Worm (Caenorhabditis elegans) whole organism, mixed stage, embryonic: ENCODE results near the gene srd-32.

Experiments used
- M03D4.4 ChIP-seq: sonication (generic microtip); optimal IDR thresholded peaks from 2 replicates; lab custom pipeline; 2017; ENCODE audit warnings: mild to moderate bottlenecking, missing genetic modification characterization, missing compliant biosample characterization
- bed-3 ChIP-seq: fragments of 200-800 bp; sonication (Bioruptor generic); optimal IDR thresholded peaks from 3 replicates; lab custom pipeline; 2018; ENCODE audit warnings: mild to moderate bottlenecking, missing genetic modification characterization, moderate library complexity, missing compliant biosample characterization
- blmp-1 ChIP-seq: fragments of 150-350 bp; optimal IDR thresholded peaks from 2 replicates; lab custom pipeline; 2014; ENCODE audit warnings: missing biosample characterization, missing genetic modification characterization
- ceh-39 ChIP-seq: fragments of 150-350 bp; optimal IDR thresholded peaks from 2 replicates; lab custom pipeline; 2014; ENCODE audit warnings: missing biosample characterization, missing genetic modification characterization
- ceh-43 ChIP-seq: fragments of 200-800 bp; sonication (Bioruptor generic); optimal IDR thresholded peaks from 2 replicates; lab custom pipeline; 2018; ENCODE audit warnings: mild to moderate bottlenecking, missing genetic modification characterization, moderate library complexity, missing compliant biosample characterization
- ceh-83 ChIP-seq: fragments of 200-800 bp; sonication (Bioruptor generic); optimal IDR thresholded peaks from 2 replicates; lab custom pipeline; 2018; ENCODE audit warnings: mild to moderate bottlenecking, missing genetic modification characterization, missing compliant biosample characterization
- ces-1 ChIP-seq: fragments of 150-350 bp; optimal IDR thresholded peaks from 2 replicates; lab custom pipeline; 2014; ENCODE audit warnings: missing biosample characterization, missing genetic modification reagents, missing genetic modification characterization
- cnd-1 ChIP-seq: fragments of 200-800 bp; sonication (Bioruptor generic); optimal IDR thresholded peaks from 2 replicates; lab custom pipeline; 2018; ENCODE audit warnings: mild to moderate bottlenecking, missing genetic modification characterization, missing compliant biosample characterization
- drap-1 ChIP-seq: fragments of 200-800 bp; sonication (Bioruptor generic); optimal IDR thresholded peaks from 3 replicates; lab custom pipeline; 2018; ENCODE audit warnings: mild to moderate bottlenecking, missing genetic modification characterization, missing compliant biosample characterization
- elt-1 ChIP-seq: sonication (generic microtip); optimal IDR thresholded peaks from 2 replicates; lab custom pipeline; 2017; ENCODE audit warnings: missing genetic modification characterization, mild to moderate bottlenecking, missing compliant biosample characterization, antibody characterized with exemption, moderate library complexity, borderline replicate concordance; ENCODE audit not compliant: insufficient read depth
- elt-3 ChIP-seq: fragments of 150-350 bp; optimal IDR thresholded peaks from 2 replicates; lab custom pipeline; 2014; ENCODE audit warnings: missing biosample characterization, missing genetic modification characterization
- flh-1 ChIP-seq: fragments of 200-800 bp; sonication (Bioruptor generic); optimal IDR thresholded peaks from 2 replicates; lab custom pipeline; 2018; ENCODE audit warnings: mild to moderate bottlenecking, missing genetic modification characterization, moderate library complexity, missing compliant biosample characterization
- ham-2 ChIP-seq: fragments of 200-800 bp; sonication (Bioruptor generic); optimal IDR thresholded peaks from 2 replicates; lab custom pipeline; 2018; ENCODE audit warnings: mild to moderate bottlenecking, missing genetic modification characterization, missing compliant biosample characterization
- hlh-1 ChIP-seq: fragments of 150-350 bp; optimal IDR thresholded peaks from 2 replicates; lab custom pipeline; 2014; ENCODE audit warnings: missing biosample characterization, missing genetic modification reagents, missing genetic modification characterization
- lin-13 ChIP-seq: fragments of 150-350 bp; optimal IDR thresholded peaks from 2 replicates; lab custom pipeline; 2014; ENCODE audit warnings: missing biosample characterization, missing genetic modification characterization
- lin-32 ChIP-seq: fragments of 200-800 bp; sonication (Bioruptor generic); optimal IDR thresholded peaks from 2 replicates; lab custom pipeline; 2018; ENCODE audit warnings: mild to moderate bottlenecking, missing genetic modification characterization, missing compliant biosample characterization
- mab-5 ChIP-seq: fragments of 150-350 bp; optimal IDR thresholded peaks from 2 replicates; lab custom pipeline; 2014; ENCODE audit warnings: missing biosample characterization, missing genetic modification characterization
- mep-1 ChIP-seq: fragments of 150-350 bp; optimal IDR thresholded peaks from 2 replicates; lab custom pipeline; 2017; ENCODE audit warnings: missing biosample characterization, missing genetic modification reagents, missing genetic modification characterization, inconsistent platforms
- mls-2 ChIP-seq: sonication (generic microtip); optimal IDR thresholded peaks from 2 replicates; lab custom pipeline; 2016; ENCODE audit warnings: mild to moderate bottlenecking, missing genetic modification characterization, moderate library complexity, missing compliant biosample characterization
- nhr-12 ChIP-seq: fragments of 150-350 bp; optimal IDR thresholded peaks from 2 replicates; lab custom pipeline; 2014; ENCODE audit warnings: missing biosample characterization, missing genetic modification characterization
- nhr-2 ChIP-seq: fragments of 150-350 bp; optimal IDR thresholded peaks from 2 replicates; lab custom pipeline; 2014; ENCODE audit warnings: missing biosample characterization, missing genetic modification characterization
- nhr-28 ChIP-seq: fragments of 150-350 bp; optimal IDR thresholded peaks from 2 replicates; lab custom pipeline; 2014; ENCODE audit warnings: missing biosample characterization, missing genetic modification characterization
- nhr-76 ChIP-seq: sonication (generic microtip); optimal IDR thresholded peaks from 2 replicates; lab custom pipeline; 2017; ENCODE audit warnings: missing biosample characterization, missing genetic modification characterization
- pha-4 ChIP-seq: fragments of 150-350 bp; optimal IDR thresholded peaks from 2 replicates; lab custom pipeline; 2018; ENCODE audit warnings: missing biosample characterization, missing genetic modification reagents, missing genetic modification characterization
- snpc-4 ChIP-seq: fragments of 150-350 bp; optimal IDR thresholded peaks from 2 replicates; lab custom pipeline; 2014; ENCODE audit warnings: missing biosample characterization, missing genetic modification characterization
- sptf-1 ChIP-seq: sonication (generic microtip); optimal IDR thresholded peaks from 2 replicates; lab custom pipeline; 2017; ENCODE audit warnings: mild to moderate bottlenecking, missing genetic modification characterization, moderate library complexity, missing compliant biosample characterization
- tbx-8 ChIP-seq: fragments of 200-800 bp; sonication (Bioruptor generic); optimal IDR thresholded peaks from 2 replicates; lab custom pipeline; 2018; ENCODE audit warnings: mild to moderate bottlenecking, missing genetic modification characterization, moderate library complexity, missing compliant biosample characterization
- unc-120 ChIP-seq: sonication (generic microtip); optimal IDR thresholded peaks from 2 replicates; lab custom pipeline; 2017; ENCODE audit warnings: missing genetic modification characterization, missing compliant biosample characterization; ENCODE audit not compliant: poor library complexity, severe bottlenecking
- unc-39 ChIP-seq: fragments of 150-350 bp; optimal IDR thresholded peaks from 2 replicates; lab custom pipeline; 2014; ENCODE audit warnings: missing biosample characterization, missing genetic modification characterization
- unc-62 ChIP-seq: fragments of 150-350 bp; optimal IDR thresholded peaks from 2 replicates; lab custom pipeline; 2014; ENCODE audit warnings: missing biosample characterization, missing genetic modification reagents, missing genetic modification characterization
- ztf-11 ChIP-seq: fragments of 150-350 bp; optimal IDR thresholded peaks from 2 replicates; lab custom pipeline; 2014; ENCODE audit warnings: missing biosample characterization, missing genetic modification characterization

srd-32 gene

DNA sequence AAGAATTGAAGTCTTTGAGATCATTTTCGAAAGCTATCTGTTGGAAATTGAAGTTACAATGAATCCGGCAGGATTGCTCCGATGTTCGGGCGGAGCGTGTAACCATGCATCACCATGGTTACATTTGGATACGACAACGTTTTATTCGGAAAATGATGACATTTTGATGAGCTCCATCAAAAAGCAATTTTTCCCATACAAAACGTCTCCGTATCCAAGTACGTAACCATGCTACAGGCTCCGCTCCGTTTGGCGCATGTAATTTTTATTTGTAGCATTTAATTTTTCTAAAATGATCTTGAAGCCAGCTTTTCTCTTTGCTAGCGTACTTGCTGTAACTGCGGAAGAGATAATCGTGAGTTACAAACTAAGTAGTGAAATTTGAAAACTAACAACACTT, 22.9 kb upstream of the srd-32 start, which contains the start of the genes cwp-2 and cwp-3:
Gene cwp-2 (minus strand): TSS at position 101 of the 400 bp plus-strand sequence.
Gene cwp-3 (plus strand): TSS at position 293 of the 400 bp plus-strand sequence.
- TF ChIP-seq mep-1 (tag; lab: Kevin White, UChicago) (no peak), nhr-2 (no peak), flh-1 (GFP tag; lab: Kevin White, UChicago) (no peak), unc-62 (GFP tag; lab: Kevin White, UChicago) (no peak)

DNA sequence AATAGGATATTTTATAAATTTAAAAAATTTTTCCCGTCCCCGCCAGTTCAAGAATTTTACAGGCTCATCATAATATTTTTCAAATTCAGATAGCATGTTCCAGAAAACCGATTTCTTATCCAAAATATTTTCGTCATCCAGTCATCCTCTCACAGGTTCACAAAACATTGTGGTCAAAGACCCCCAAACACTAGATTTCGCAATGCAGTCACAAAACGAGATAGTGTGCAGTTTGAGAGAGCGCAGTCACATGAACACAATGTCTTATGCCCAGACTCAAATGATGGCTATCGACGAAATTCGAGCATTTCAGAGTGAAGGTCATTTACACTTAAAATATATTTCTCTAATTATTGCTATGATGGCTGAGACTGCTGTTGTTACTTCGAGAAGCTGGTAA, 20.9 kb upstream of the srd-32 start, which contains the start of gene abhd-5.2:
Gene abhd-5.2 (plus strand): TSS at position 95 of the 400 bp plus-strand sequence.
- TF ChIP-seq pha-4, result no peak
- TF ChIP-seq ces-1 (GFP tag; lab: Kevin White, UChicago), result peak; percentile 37
- TF ChIP-seq ceh-83, result no peak
- no peak for TF ChIP-seq nhr-2

DNA sequence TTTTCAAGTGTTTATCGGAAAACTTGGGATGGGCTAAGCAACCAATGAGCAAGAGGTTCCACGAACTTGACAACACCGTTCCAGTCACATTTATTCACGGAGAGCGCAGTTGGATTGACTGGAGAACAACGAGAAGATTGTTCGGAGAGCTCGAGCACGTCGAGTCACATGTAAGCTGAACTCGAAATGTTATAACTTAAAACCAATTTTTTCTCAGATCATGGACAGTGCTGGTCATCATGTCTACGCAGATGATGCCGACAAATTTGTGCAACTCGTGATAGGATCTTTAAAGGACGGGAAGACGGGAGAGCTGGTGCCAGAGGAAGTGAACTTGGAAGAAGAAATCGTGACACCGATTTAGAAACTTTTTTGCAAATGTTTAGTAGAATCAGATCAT, 19.0 kb upstream of the srd-32 start:
- no peak for TF ChIP-seq blmp-1 (tag; lab: Kevin White, UChicago)
- TF ChIP-seq unc-120 (tag; lab: Kevin White, UChicago), result no peak
- TF ChIP-seq tbx-8 (GFP tag; lab: Kevin White, UChicago), result no peak
- no peak for TF ChIP-seq ceh-43 (GFP tag; lab: Kevin White, UChicago)
- TF ChIP-seq M03D4.4, result no peak
- no peak for TF ChIP-seq drap-1 (GFP tag; lab: Kevin White, UChicago)
- TF ChIP-seq unc-39 (tag; lab: Kevin White, UChicago), result no peak
- no peak for TF ChIP-seq bed-3 (GFP tag; lab: Kevin White, UChicago)
- TF ChIP-seq mls-2 (tag; lab: Kevin White, UChicago), result no peak
- no peak for TF ChIP-seq sptf-1 (tag; lab: Kevin White, UChicago)

DNA sequence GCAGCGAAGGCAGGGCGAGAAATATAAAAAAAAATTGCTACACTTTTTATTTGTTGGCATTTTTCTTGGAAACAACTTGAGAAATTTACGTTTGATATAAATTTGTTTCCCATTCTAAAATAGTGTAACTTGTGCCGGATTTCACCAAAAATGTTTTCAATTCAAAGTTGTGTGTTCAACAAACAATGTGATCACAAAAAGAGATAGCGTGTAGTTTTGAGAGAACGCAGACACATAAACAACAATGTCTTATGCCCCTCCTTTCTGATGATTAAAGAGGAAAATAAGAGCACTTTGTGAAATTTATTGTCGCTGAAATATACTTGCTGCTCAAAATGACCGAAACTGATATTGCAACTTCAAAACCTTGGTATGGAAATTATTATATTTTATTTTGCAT, 18.0 kb upstream of the srd-32 start, which contains the start of gene abhd-5.1:
Gene abhd-5.1 (plus strand): TSS at position 230 of the 400 bp plus-strand sequence.
- no peak for TF ChIP-seq unc-39 (tag; lab: Kevin White, UChicago)
- no peak for TF ChIP-seq lin-13 (tag; lab: Kevin White, UChicago)
- TF ChIP-seq elt-1 (tag; lab: Kevin White, UChicago), result no peak
- TF ChIP-seq sptf-1 (tag; lab: Kevin White, UChicago), result no peak
- no peak for TF ChIP-seq nhr-76 (tag; lab: Kevin White, UChicago)
- TF ChIP-seq M03D4.4, result no peak
- no peak for TF ChIP-seq snpc-4 (tag; lab: Kevin White, UChicago)
- no peak for TF ChIP-seq nhr-2
- TF ChIP-seq ztf-11 (tag; lab: Kevin White, UChicago), result no peak
- TF ChIP-seq cnd-1, result no peak
- TF ChIP-seq bed-3 (GFP tag; lab: Kevin White, UChicago), result no peak
- no peak for TF ChIP-seq nhr-12 (tag; lab: Kevin White, UChicago)
- no peak for TF ChIP-seq nhr-28 (tag; lab: Kevin White, UChicago)
- no peak for TF ChIP-seq lin-32 (GFP tag; lab: Kevin White, UChicago)
- no peak for TF ChIP-seq mab-5 (tag; lab: Kevin White, UChicago)
- no peak for TF ChIP-seq unc-62 (GFP tag; lab: Kevin White, UChicago)
- no peak for TF ChIP-seq drap-1 (GFP tag; lab: Kevin White, UChicago)
- TF ChIP-seq flh-1 (GFP tag; lab: Kevin White, UChicago), result no peak
- no peak for TF ChIP-seq hlh-1 (tag; lab: Kevin White, UChicago)

DNA sequence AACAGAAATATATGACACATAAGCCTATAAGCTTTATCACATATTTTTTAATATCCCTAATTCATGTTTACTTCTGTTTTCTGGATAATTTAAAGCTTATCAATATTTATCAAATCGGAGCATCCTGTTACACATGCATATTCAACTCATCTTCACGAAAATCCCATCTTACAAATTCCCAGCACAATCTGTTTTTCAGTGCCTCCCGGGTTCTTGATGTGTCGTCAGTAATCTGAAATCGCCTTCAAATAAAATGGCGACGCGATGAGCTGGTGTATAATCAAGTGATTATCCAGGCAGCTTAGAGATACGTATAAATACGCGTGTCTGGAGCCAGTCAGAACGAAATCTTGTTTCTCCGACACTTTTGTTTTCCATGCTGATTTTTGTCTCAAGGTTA, 15.0 kb upstream of the srd-32 start:
- TF ChIP-seq ceh-39 (tag; lab: Kevin White, UChicago) (no peak), unc-62 (GFP tag; lab: Kevin White, UChicago) (no peak), mab-5 (tag; lab: Kevin White, UChicago) (no peak), drap-1 (GFP tag; lab: Kevin White, UChicago) (no peak), M03D4.4 (no peak), hlh-1 (tag; lab: Kevin White, UChicago) (no peak), ceh-43 (GFP tag; lab: Kevin White, UChicago) (no peak), cnd-1 (no peak)

DNA sequence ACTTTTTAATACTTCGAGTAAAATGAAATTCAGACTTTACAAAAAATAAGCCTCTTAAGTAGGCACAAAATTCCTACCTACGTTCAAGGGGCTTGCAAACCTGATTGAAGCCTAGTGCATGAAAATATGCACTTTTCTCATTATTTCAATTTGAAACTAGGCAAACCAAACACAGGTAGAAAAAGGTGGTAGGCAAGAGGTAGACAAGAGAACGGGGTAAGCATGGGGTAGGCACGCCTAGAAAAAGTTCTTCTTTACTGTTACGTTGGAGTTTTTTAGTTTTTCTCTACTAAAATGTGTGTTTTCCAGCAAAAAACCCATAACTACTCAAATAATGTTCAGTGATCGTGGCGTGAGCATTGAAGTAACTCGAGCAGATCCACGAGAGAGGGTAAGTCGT, 14.3 kb upstream of the srd-32 start, which contains the start of gene nex-4:
Gene nex-4 (plus strand): TSS at position 301 of the 400 bp plus-strand sequence.
- TF ChIP-seq lin-13 (tag; lab: Kevin White, UChicago) (no peak), unc-120 (tag; lab: Kevin White, UChicago) (no peak), ham-2 (no peak), sptf-1 (tag; lab: Kevin White, UChicago) (no peak), cnd-1 (no peak), elt-3 (tag; lab: Kevin White, UChicago) (no peak)
